Worm (Caenorhabditis elegans): ENCODE data around the gene K11D9.3.
A peak's percentile ranks its signal among the peaks of the same experiment; 100 is the strongest.

The K11D9.3 gene

DNA sequence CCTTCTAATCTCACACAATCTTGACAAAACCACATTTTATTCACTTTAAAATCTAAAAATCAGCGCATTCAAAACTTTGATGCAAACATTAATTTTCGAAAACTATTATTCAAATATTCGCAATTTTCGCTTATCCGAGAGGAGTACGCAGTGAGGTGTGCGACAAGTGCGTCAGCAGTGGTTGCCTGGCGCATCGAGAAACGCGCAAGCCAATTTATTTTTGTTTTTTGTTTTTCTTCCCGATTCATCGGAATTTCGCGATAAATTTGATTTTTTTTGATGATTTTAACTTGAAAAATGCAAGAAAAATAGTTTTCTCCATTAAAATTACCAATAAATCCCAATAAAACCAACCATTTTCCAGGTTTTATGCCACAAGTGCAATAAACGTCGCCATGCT is 46.8 kb upstream of the K11D9.3 start, which contains the start of the genes fbxb-85 and hex-3 (continued):
- TF ChIP-seq F37D6.2 (tag; optimal IDR thresholded peaks at IDR 0.05) (peak; percentile 93), lir-3 (tag; optimal IDR thresholded peaks at IDR 0.05) (no peak), ceh-44 (GFP tag; IDR thresholded peaks at IDR 0.05) (peak; percentile 66; the same call in 1 of the 2 replicates), nhr-48 (tag; optimal IDR thresholded peaks at IDR 0.05) (peak; percentile 75), zip-2 (tag; optimal IDR thresholded peaks at IDR 0.05) (peak; percentile 68), set-16 (GFP tag; IDR thresholded peaks at IDR 0.05) (peak; percentile 26; the same call in 1 of the 2 replicates), aly-2 (tag; optimal IDR thresholded peaks at IDR 0.05) (no peak), madf-5 (GFP tag; IDR thresholded peaks at IDR 0.05) (0 out of 4 replicates have a peak, but pooled peaks of 1 of the 2 experiments have one; percentile 38), dve-1 (tag; optimal IDR thresholded peaks at IDR 0.05; ENCODE audit: insufficient read depth) (peak; percentile 98), egl-43 (GFP tag; IDR thresholded peaks at IDR 0.05) (peak; percentile 81; the same call in 1 of the 2 replicates), F44E2.7 (GFP tag; IDR thresholded peaks at IDR 0.05) (no peak), F26F4.8 (GFP tag; conservative IDR thresholded peaks at IDR 0.05) (no peak), lin-39 (tag; optimal IDR thresholded peaks at IDR 0.05) (no peak), ceh-62 (tag; optimal IDR thresholded peaks at IDR 0.05) (no peak), ceh-32 (tag; optimal IDR thresholded peaks at IDR 0.05; ENCODE audit: poor library complexity) (peak; percentile 80), Y75B8A.6 (GFP tag; IDR thresholded peaks at IDR 0.05) (no peak), lsy-2 (tag; optimal IDR thresholded peaks at IDR 0.05) (peak; percentile 56 to 96), arid-1 (GFP tag; conservative IDR thresholded peaks at IDR 0.05) (peak; percentile 92), hif-1 (tag; optimal IDR thresholded peaks at IDR 0.05) (peak; percentile 60 to 75), zip-11 (GFP tag; IDR thresholded peaks at IDR 0.05) (no peak), nhr-11 (tag; optimal IDR thresholded peaks at IDR 0.05) (peak; percentile 73), nhr-10 (tag; optimal IDR thresholded peaks at IDR 0.05) (no peak), nhr-6 (tag; optimal IDR thresholded peaks at IDR 0.05) (peak; percentile 91), ceh-28 (tag; optimal IDR thresholded peaks at IDR 0.05) (no peak), hlh-30 (tag; optimal IDR thresholded peaks at IDR 0.05; ENCODE audit: insufficient read depth) (peak; percentile 81), lin-13 (GFP tag; optimal IDR thresholded peaks at IDR 0.05) (peak; percentile 77), pqm-1 (tag; optimal IDR thresholded peaks at IDR 0.05) (no peak), php-3 (GFP tag; IDR thresholded peaks at IDR 0.05) (peak; percentile 82), tag-97 (GFP tag; IDR thresholded peaks at IDR 0.05) (no peak), unc-130 (GFP tag; optimal IDR thresholded peaks at IDR 0.05) (peak; percentile 67), nhr-102 (tag; optimal IDR thresholded peaks at IDR 0.05) (peak; percentile 95), nhr-237 (tag; optimal IDR thresholded peaks at IDR 0.05) (no peak), snpc-1.2 (GFP tag; IDR thresholded peaks at IDR 0.05) (peak; percentile 77), saeg-2 (GFP tag; IDR thresholded peaks at IDR 0.05) (peak; percentile 83), mep-1 (tag; optimal IDR thresholded peaks at IDR 0.05) (peak; percentile 94), spr-1 (tag; optimal IDR thresholded peaks at IDR 0.05) (peak; percentile 92), zfp-2 (tag; optimal IDR thresholded peaks at IDR 0.05) (no peak), ztf-7 (tag; optimal IDR thresholded peaks at IDR 0.05) (peak; percentile 91), pha-4 (GFP tag; IDR thresholded peaks at IDR 0.05) (peak; percentile 83), pha-4 (tag; optimal IDR thresholded peaks at IDR 0.05) (no peak), nhr-41 (GFP tag; IDR thresholded peaks at IDR 0.05) (no peak), rbr-2 (tag; optimal IDR thresholded peaks at IDR 0.05) (peak; percentile 94), unc-39 (tag; optimal IDR thresholded peaks at IDR 0.05) (no peak), mxl-3 (GFP tag; optimal IDR thresholded peaks at IDR 0.05) (peak; percentile 63), ZK546.5 (tag; optimal IDR thresholded peaks at IDR 0.05) (no peak), lin-1 (GFP tag; IDR thresholded peaks at IDR 0.05) (peak; percentile 60), ztf-11 (tag; optimal IDR thresholded peaks at IDR 0.05) (no peak), F49E8.2 (tag; optimal IDR thresholded peaks at IDR 0.05; ENCODE audit: borderline replicate concordance) (peak; percentile 88), mes-2 (tag; optimal IDR thresholded peaks at IDR 0.05; ENCODE audit: poor library complexity, severe bottlenecking) (peak; percentile 95), ces-1 (GFP tag; optimal IDR thresholded peaks at IDR 0.05) (peak; percentile 57), spr-3 (GFP tag; optimal IDR thresholded peaks at IDR 0.05) (peak; percentile 90), nhr-42 (GFP tag; IDR thresholded peaks at IDR 0.05) (peak; percentile 93)

Data from whole organism, L4 larva.